Worm (Caenorhabditis elegans): ENCODE results near the gene K10D11.5.

DNA sequence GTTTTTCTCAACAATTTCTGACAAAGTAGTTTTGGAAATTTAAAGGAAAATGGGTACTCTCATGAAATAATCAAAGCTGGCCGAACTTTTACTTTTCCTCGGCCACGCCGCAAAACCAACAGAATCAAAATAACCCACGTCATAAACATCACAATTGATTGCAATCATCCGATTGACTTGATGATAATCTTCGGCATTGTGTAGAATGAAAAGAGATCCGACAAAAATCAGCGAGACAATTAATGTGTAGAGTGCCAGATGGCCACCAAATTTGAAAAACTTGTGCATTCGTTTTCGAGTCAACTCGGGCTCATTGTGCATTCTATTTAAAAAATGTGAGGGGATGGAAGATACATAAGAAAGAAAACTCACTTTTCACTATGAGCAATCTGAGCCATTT is 45.2 kb upstream of the K10D11.5 start:
- no peak for TF ChIP-seq snpc-4 (tag; optimal IDR thresholded peaks at IDR 0.05)
- no peak for TF ChIP-seq lin-13 (GFP tag; optimal IDR thresholded peaks at IDR 0.05)
- no peak for TF ChIP-seq nhr-77 (tag; optimal IDR thresholded peaks at IDR 0.05)
- no peak for TF ChIP-seq lsy-2 (tag; optimal IDR thresholded peaks at IDR 0.05)
- TF ChIP-seq nhr-23 (tag; optimal IDR thresholded peaks at IDR 0.05): no peak
- no peak for TF ChIP-seq lin-39 (tag; optimal IDR thresholded peaks at IDR 0.05)
- no peak for TF ChIP-seq nhr-11 (tag; optimal IDR thresholded peaks at IDR 0.05)
- TF ChIP-seq ama-1 (optimal IDR thresholded peaks at IDR 0.05): no peak
- TF ChIP-seq nhr-129 (tag; optimal IDR thresholded peaks at IDR 0.05): no peak
- TF ChIP-seq unc-55 (GFP tag; optimal IDR thresholded peaks at IDR 0.05): no peak
- no peak for TF ChIP-seq nhr-12 (tag; optimal IDR thresholded peaks at IDR 0.05)
- TF ChIP-seq ztf-11 (tag; optimal IDR thresholded peaks at IDR 0.05): no peak
